Worm (Caenorhabditis elegans) whole organism, L1 larva: ENCODE measurements around the gene T05A7.13.

Experiments used
- aly-2 ChIP-seq: fragments of 150-350 bp; optimal IDR thresholded peaks from 2 replicates; lab custom pipeline; 2014; ENCODE audit warnings: missing biosample characterization, missing genetic modification characterization
- ama-1 ChIP-seq: fragments of 150-350 bp; optimal IDR thresholded peaks from 2 replicates; lab custom pipeline; 2014
- elt-3 ChIP-seq, 6 experiments: fragments of 150-350 bp in 1 of 6; sonication (generic microtip); optimal IDR thresholded peaks; 2 replicates each; lab custom pipeline; 2017 to 2018; ENCODE audit warnings: missing biosample characterization in 6 of 6, missing genetic modification characterization in 6 of 6, inconsistent platforms in 1 of 6
- lin-15B ChIP-seq: fragments of 150-350 bp; sonication (generic microtip); optimal IDR thresholded peaks from 3 replicates; lab custom pipeline; 2014; ENCODE audit warnings: missing biosample characterization, missing genetic modification characterization
- lin-39 ChIP-seq: fragments of 150-350 bp; optimal IDR thresholded peaks from 2 replicates; lab custom pipeline; 2014; ENCODE audit warnings: missing biosample characterization, missing genetic modification reagents, missing genetic modification characterization
- lsy-2 ChIP-seq, 2 experiments: fragments of 150-350 bp; optimal IDR thresholded peaks; 2 replicates each; lab custom pipeline; 2014; ENCODE audit warnings: missing biosample characterization in 2 of 2, missing genetic modification characterization in 2 of 2
- nhr-28 ChIP-seq: fragments of 150-350 bp; optimal IDR thresholded peaks from 2 replicates; lab custom pipeline; 2014; ENCODE audit warnings: missing biosample characterization, missing genetic modification characterization
- snpc-4 ChIP-seq: fragments of 150-350 bp; optimal IDR thresholded peaks from 2 replicates; lab custom pipeline; 2014; ENCODE audit warnings: missing biosample characterization, missing genetic modification characterization
- zip-4 ChIP-seq: fragments of 200-800 bp; sonication (Bioruptor generic); optimal IDR thresholded peaks from 2 replicates; lab custom pipeline; 2018; ENCODE audit warnings: mild to moderate bottlenecking, missing genetic modification characterization, moderate library complexity, missing compliant biosample characterization

DNA sequence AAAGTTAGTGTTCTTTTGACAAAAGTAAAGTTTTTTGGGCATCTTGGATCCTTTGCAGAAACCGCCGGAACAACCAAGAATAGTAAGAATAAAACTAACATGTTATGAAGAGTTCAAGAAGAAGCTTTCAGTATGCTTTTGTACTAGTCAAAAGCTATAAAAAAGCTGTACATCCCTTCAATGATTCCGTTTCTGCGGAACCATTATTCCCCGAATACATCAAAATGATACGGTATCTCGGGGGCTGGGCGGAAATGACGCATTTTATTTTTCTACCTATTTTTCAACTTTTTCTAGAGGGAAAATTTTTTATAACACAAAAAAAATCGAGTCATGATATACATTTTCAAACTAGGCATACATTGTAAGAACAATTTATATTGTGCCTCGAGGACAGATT lies 41.5 kb downstream of the T05A7.13 start, which contains the start of gene clec-138:
- TF ChIP-seq ama-1: no peak
- TF ChIP-seq lsy-2 (tag; optimal IDR thresholded peaks at IDR 0.05; lab: Kevin White, UChicago): no peak
- no peak for TF ChIP-seq elt-3 (tag; optimal IDR thresholded peaks at IDR 0.05; lab: Kevin White, UChicago)
- TF ChIP-seq lin-15B (tag; lab: Kevin White, UChicago): no peak
- no peak for TF ChIP-seq aly-2 (tag; lab: Kevin White, UChicago)
- TF ChIP-seq lin-39 (tag; lab: Kevin White, UChicago): no peak
- no peak for TF ChIP-seq zip-4 (GFP tag; lab: Kevin White, UChicago)
- no peak for TF ChIP-seq snpc-4
- no peak for TF ChIP-seq nhr-28 (tag; lab: Kevin White, UChicago)
